Worm (Caenorhabditis elegans) whole organism, L2 larva: ENCODE measurements around the gene CD4.11.

Source experiments
- C34F6.9 ChIP-seq: fragments of 150-350 bp; optimal IDR thresholded peaks from 2 replicates; lab custom pipeline; 2014; ENCODE audit warnings: missing biosample characterization, missing genetic modification characterization
- ZK546.5 ChIP-seq: sonication (generic microtip); optimal IDR thresholded peaks from 2 replicates; lab custom pipeline; 2017; ENCODE audit warnings: missing biosample characterization, missing genetic modification characterization
- ceh-16 ChIP-seq: fragments of 150-350 bp; optimal IDR thresholded peaks from 2 replicates; lab custom pipeline; 2014; ENCODE audit warnings: missing biosample characterization, missing genetic modification characterization
- crh-2 ChIP-seq: sonication (generic microtip); optimal IDR thresholded peaks from 2 replicates; lab custom pipeline; 2017; ENCODE audit warnings: missing biosample characterization, missing genetic modification characterization
- elt-3 ChIP-seq: sonication (generic microtip); optimal IDR thresholded peaks from 2 replicates; lab custom pipeline; 2017; ENCODE audit warnings: missing biosample characterization, missing genetic modification characterization
- mdl-1 ChIP-seq, 2 experiments: fragments of 150-350 bp in 1 of 2; sonication (generic microtip) in 1 of 2; optimal IDR thresholded peaks; 2 replicates each; lab custom pipeline; 2017; ENCODE audit warnings: missing biosample characterization in 2 of 2, missing genetic modification characterization in 2 of 2
- nhr-12 ChIP-seq: fragments of 150-350 bp; optimal IDR thresholded peaks from 2 replicates; lab custom pipeline; 2014; ENCODE audit warnings: missing biosample characterization, missing genetic modification characterization

DNA sequence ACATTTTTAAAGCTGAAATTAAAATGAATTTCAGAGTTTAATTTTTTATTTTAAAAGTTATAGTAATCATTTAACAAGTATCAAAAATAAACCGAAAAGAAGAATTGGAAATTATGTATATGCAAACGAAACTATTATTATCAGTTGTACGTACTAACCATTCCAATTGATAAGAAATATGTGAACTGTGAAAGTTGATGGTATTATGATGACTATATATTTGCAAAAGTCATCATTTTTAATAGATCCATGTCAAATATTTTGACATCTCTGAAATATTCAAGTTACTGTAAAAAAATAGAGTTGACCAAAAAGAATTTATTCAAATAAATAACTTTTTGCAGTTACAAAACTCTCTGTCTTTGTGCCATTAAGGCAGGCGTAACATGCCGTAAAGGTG lies 36.9 kb upstream of the CD4.11 start, which contains the start of gene ugt-48:
- TF ChIP-seq nhr-12 (tag; lab: Kevin White, UChicago) (no peak), crh-2 (tag; lab: Kevin White, UChicago) (no peak), mdl-1 (tag; optimal IDR thresholded peaks at IDR 0.05; lab: Kevin White, UChicago) (no peak), C34F6.9 (no peak), elt-3 (tag; lab: Kevin White, UChicago) (no peak), ZK546.5 (no peak), ceh-16 (no peak)
